Worm (Caenorhabditis elegans): ENCODE results near the gene Y42A5A.5.

The Y42A5A.5 gene

DNA sequence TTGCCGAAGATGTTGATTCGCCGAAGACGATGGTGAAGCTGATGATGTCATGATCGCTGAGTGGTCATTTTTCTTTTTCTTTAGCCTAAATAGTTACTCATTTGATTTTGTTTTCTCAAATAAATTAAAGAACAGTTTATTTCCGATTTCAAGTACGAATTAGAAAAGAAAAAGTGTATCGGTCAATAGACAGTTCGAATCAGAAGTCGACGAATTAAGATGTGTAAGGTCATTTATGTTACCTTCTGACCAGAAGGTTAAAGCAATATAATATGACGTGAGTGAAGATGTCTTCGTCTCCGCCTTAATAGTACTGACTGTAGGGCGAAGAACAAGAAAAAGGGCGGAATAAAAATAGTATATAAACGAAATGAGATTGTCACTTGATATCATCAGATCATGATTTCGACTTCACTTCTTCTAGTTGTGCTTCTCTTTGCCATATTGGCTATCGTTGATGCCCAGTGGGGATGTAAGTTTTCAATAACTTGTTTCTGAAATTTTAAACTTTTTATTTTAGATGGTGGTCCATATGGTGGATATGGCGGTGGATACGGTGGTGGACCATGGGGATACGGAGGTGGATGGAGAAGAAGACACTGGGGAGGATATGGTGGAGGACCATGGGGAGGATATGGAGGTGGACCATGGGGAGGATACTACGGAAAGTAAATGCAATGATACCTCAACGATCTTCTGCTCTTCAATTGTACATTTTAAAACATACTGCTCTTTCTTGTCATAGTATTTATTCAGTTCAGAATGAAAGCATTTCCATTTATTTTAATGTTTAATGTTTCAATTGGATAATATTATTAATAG is 37.6 kb upstream of the Y42A5A.5 start, which contains the start of the genes T19C4.24 and nlp-33 (continued):
- TF ChIP-seq pha-4 (GFP tag; IDR thresholded peaks at IDR 0.05): no peak
- no peak for TF ChIP-seq pha-4 (tag; optimal IDR thresholded peaks at IDR 0.05)
- no peak for TF ChIP-seq T20F7.1 (GFP tag; optimal IDR thresholded peaks at IDR 0.05)
- TF ChIP-seq mxl-2 (GFP tag; conservative IDR thresholded peaks at IDR 0.05): 0 out of 2 replicates have a peak, but pooled peaks have one; percentile 50
- no peak for TF ChIP-seq nhr-42 (GFP tag; IDR thresholded peaks at IDR 0.05)
- no peak for TF ChIP-seq cey-2 (tag; optimal IDR thresholded peaks at IDR 0.05; ENCODE audit: borderline replicate concordance, insufficient read depth)
- TF ChIP-seq ceh-82 (tag; optimal IDR thresholded peaks at IDR 0.05): no peak
- no peak for TF ChIP-seq lin-38 (GFP tag; IDR thresholded peaks at IDR 0.05)
- TF ChIP-seq nhr-48 (tag; optimal IDR thresholded peaks at IDR 0.05): no peak
- TF ChIP-seq php-3 (GFP tag; IDR thresholded peaks at IDR 0.05): no peak

DNA sequence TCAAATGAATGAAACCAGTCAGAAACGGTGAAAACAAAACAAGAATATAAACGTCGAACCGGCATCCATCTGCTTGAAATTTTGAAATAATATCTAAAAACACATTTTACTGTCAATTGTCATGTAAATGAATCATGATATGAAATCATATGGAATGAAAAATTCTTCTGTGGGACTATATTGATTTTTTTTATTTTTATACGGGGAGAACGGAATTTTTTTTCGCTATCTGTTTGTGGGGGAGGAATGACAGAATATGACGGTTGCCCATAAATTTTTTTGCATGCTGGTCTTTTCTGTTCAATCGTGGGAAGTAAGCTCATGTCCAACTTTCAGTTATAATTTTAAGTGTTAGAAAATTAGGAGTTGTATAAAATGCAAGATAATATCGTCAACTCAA is 35.1 kb upstream of the Y42A5A.5 start, which contains the start of gene C06H2.7:
C06H2.7 (minus strand) TSS at position 101 of the 400 bp plus-strand sequence.
- no peak for TF ChIP-seq hlh-30 (tag; optimal IDR thresholded peaks at IDR 0.05; ENCODE audit: insufficient read depth)
- TF ChIP-seq ZK546.5 (tag; optimal IDR thresholded peaks at IDR 0.05): no peak
- no peak for TF ChIP-seq unc-39 (tag; optimal IDR thresholded peaks at IDR 0.05)
- no peak for TF ChIP-seq saeg-2 (GFP tag; IDR thresholded peaks at IDR 0.05)
- TF ChIP-seq madf-5 (GFP tag; IDR thresholded peaks at IDR 0.05): no peak
- TF ChIP-seq nhr-237 (tag; optimal IDR thresholded peaks at IDR 0.05): no peak
- no peak for TF ChIP-seq php-3 (GFP tag; IDR thresholded peaks at IDR 0.05)
- no peak for TF ChIP-seq zip-2 (tag; optimal IDR thresholded peaks at IDR 0.05)
- no peak for TF ChIP-seq fos-1 (tag; optimal IDR thresholded peaks at IDR 0.05)
- no peak for TF ChIP-seq nhr-48 (tag; optimal IDR thresholded peaks at IDR 0.05)
- TF ChIP-seq tra-1 (GFP tag; IDR thresholded peaks at IDR 0.05): no peak
- no peak for TF ChIP-seq mxl-3 (GFP tag; optimal IDR thresholded peaks at IDR 0.05)
- no peak for TF ChIP-seq Y5F2A.4 (GFP tag; optimal IDR thresholded peaks at IDR 0.05)
- TF ChIP-seq cey-2 (tag; optimal IDR thresholded peaks at IDR 0.05; ENCODE audit: borderline replicate concordance, insufficient read depth): no peak
- TF ChIP-seq nhr-11 (tag; optimal IDR thresholded peaks at IDR 0.05): no peak
- TF ChIP-seq lin-39 (tag; optimal IDR thresholded peaks at IDR 0.05): no peak
- TF ChIP-seq tag-97 (GFP tag; IDR thresholded peaks at IDR 0.05): no peak
- TF ChIP-seq nhr-28 (tag; optimal IDR thresholded peaks at IDR 0.05): no peak
- no peak for TF ChIP-seq Y48G9A.11 (GFP tag; IDR thresholded peaks at IDR 0.05)

DNA sequence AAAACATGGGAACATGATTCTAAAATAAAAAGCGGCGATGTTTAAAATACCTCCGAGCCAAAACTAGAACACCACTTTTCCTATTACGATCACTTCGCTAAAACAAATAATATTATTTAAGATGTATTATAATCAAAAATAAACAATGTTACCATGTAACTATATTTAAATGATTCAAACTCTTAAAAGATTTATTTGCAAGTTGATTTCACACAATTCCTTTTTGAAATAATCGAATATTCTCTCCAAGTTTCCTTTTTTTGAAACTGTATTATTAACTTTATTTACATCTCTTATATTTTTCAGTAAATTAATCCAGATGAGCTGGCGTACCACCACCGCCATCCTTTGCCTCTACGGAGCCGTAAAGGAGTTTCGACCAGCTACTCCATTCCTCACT is 31.6 kb upstream of the Y42A5A.5 start, which contains the start of gene folt-1:
folt-1 (plus strand) TSS at position 301 of the 400 bp plus-strand sequence.
- TF ChIP-seq saeg-2 (GFP tag; IDR thresholded peaks at IDR 0.05) (no peak), nhr-102 (tag; optimal IDR thresholded peaks at IDR 0.05) (no peak), mxl-3 (GFP tag; optimal IDR thresholded peaks at IDR 0.05) (no peak), nhr-48 (tag; optimal IDR thresholded peaks at IDR 0.05) (no peak), ZK546.5 (tag; optimal IDR thresholded peaks at IDR 0.05) (no peak), zip-11 (GFP tag; IDR thresholded peaks at IDR 0.05) (no peak), pqm-1 (tag; optimal IDR thresholded peaks at IDR 0.05) (no peak), hmg-1.1 (GFP tag; IDR thresholded peaks at IDR 0.05) (no peak), unc-62 (GFP tag; optimal IDR thresholded peaks at IDR 0.05 in 1 of 2) (no peak), unc-62 (tag; optimal IDR thresholded peaks at IDR 0.05) (no peak), cey-2 (tag; optimal IDR thresholded peaks at IDR 0.05; ENCODE audit: borderline replicate concordance, insufficient read depth) (no peak), ceh-20 (GFP tag; IDR thresholded peaks at IDR 0.05) (no peak), tra-1 (GFP tag; IDR thresholded peaks at IDR 0.05) (no peak), fos-1 (tag; optimal IDR thresholded peaks at IDR 0.05) (no peak), daf-8 (GFP tag; IDR thresholded peaks at IDR 0.05) (no peak), hif-1 (tag; optimal IDR thresholded peaks at IDR 0.05) (no peak), F10B5.3 (tag; optimal IDR thresholded peaks at IDR 0.05) (no peak), zfp-3 (GFP tag; conservative IDR thresholded peaks at IDR 0.05) (no peak), lin-15B (tag; optimal IDR thresholded peaks at IDR 0.05) (no peak), nhr-10 (tag; optimal IDR thresholded peaks at IDR 0.05) (no peak)
